Worm (Caenorhabditis elegans) whole organism, L3 larva: ENCODE results near the gene ndx-6.

Experiments
- R02D3.7 ChIP-seq: fragments of 150-350 bp; optimal IDR thresholded peaks from 2 replicates; lab custom pipeline; 2014; ENCODE audit warnings: missing biosample characterization, missing genetic modification characterization
- ZK546.5 ChIP-seq: sonication (generic microtip); optimal IDR thresholded peaks from 2 replicates; lab custom pipeline; 2017; ENCODE audit warnings: missing biosample characterization, missing genetic modification characterization
- aly-2 ChIP-seq: fragments of 150-350 bp; optimal IDR thresholded peaks from 2 replicates; lab custom pipeline; 2014; ENCODE audit warnings: missing biosample characterization, missing genetic modification characterization
- ama-1 ChIP-seq: fragments of 150-350 bp; optimal IDR thresholded peaks from 2 replicates; lab custom pipeline; 2018
- ceh-16 ChIP-seq: sonication (generic microtip); optimal IDR thresholded peaks from 2 replicates; lab custom pipeline; 2017; ENCODE audit warnings: missing biosample characterization, missing genetic modification characterization
- ceh-28 ChIP-seq: fragments of 150-350 bp; optimal IDR thresholded peaks from 2 replicates; lab custom pipeline; 2014; ENCODE audit warnings: missing biosample characterization, missing genetic modification reagents, missing genetic modification characterization
- ceh-9 ChIP-seq: sonication (generic microtip); optimal IDR thresholded peaks from 2 replicates; lab custom pipeline; 2018; ENCODE audit warnings: missing biosample characterization, missing genetic modification characterization
- egl-27 ChIP-seq: sonication (generic microtip); optimal IDR thresholded peaks from 4 replicates; lab custom pipeline; 2017; ENCODE audit warnings: missing biosample characterization, missing genetic modification reagents, missing genetic modification characterization
- egl-5 ChIP-seq: fragments of 150-350 bp; optimal IDR thresholded peaks from 2 replicates; lab custom pipeline; 2017; ENCODE audit warnings: missing biosample characterization, missing genetic modification reagents, missing genetic modification characterization, inconsistent platforms
- elt-1 ChIP-seq: fragments of 150-350 bp; optimal IDR thresholded peaks from 2 replicates; lab custom pipeline; 2014; ENCODE audit warnings: missing biosample characterization, missing genetic modification characterization
- elt-2 ChIP-seq: sonication (generic microtip); optimal IDR thresholded peaks from 2 replicates; lab custom pipeline; 2016; ENCODE audit warnings: missing genetic modification reagents, mild to moderate bottlenecking, missing genetic modification characterization, missing compliant biosample characterization
- elt-3 ChIP-seq, 3 experiments: fragments of 150-350 bp in 1 of 3; sonication (generic microtip) in 2 of 3; optimal IDR thresholded peaks; 2 replicates in 2 of 3; 4 replicates in 1 of 3; lab custom pipeline; 2014 to 2017; ENCODE audit warnings: missing biosample characterization in 3 of 3, missing genetic modification characterization in 3 of 3
- fkh-10 ChIP-seq: sonication (generic microtip); optimal IDR thresholded peaks from 2 replicates; lab custom pipeline; 2017; ENCODE audit warnings: missing biosample characterization, missing genetic modification reagents, missing genetic modification characterization
- fkh-2 ChIP-seq: fragments of 150-350 bp; optimal IDR thresholded peaks from 2 replicates; lab custom pipeline; 2014; ENCODE audit warnings: missing biosample characterization, missing genetic modification reagents, missing genetic modification characterization
- hmg-11 ChIP-seq: sonication (generic microtip); optimal IDR thresholded peaks from 2 replicates; lab custom pipeline; 2016; ENCODE audit warnings: missing genetic modification characterization, missing compliant biosample characterization
- jun-1 ChIP-seq: fragments of 150-350 bp; optimal IDR thresholded peaks from 2 replicates; lab custom pipeline; 2014; ENCODE audit warnings: missing biosample characterization, missing genetic modification reagents, missing genetic modification characterization
- lin-15B ChIP-seq: fragments of 150-350 bp; optimal IDR thresholded peaks from 2 replicates; lab custom pipeline; 2014; ENCODE audit warnings: missing biosample characterization, missing genetic modification characterization
- lin-39 ChIP-seq: fragments of 150-350 bp; optimal IDR thresholded peaks from 2 replicates; lab custom pipeline; 2018; ENCODE audit warnings: missing biosample characterization, missing genetic modification reagents, missing genetic modification characterization
- lsy-12 ChIP-seq: sonication (generic microtip); optimal IDR thresholded peaks from 2 replicates; lab custom pipeline; 2016; ENCODE audit warnings: mild to moderate bottlenecking, missing genetic modification characterization, missing compliant biosample characterization
- nfya-1 ChIP-seq: sonication (generic microtip); optimal IDR thresholded peaks from 2 replicates; lab custom pipeline; 2017; ENCODE audit warnings: missing genetic modification characterization, mild to moderate bottlenecking, missing compliant biosample characterization, antibody characterized with exemption, moderate library complexity; ENCODE audit not compliant: insufficient read depth
- nhr-12 ChIP-seq: fragments of 150-350 bp; optimal IDR thresholded peaks from 2 replicates; lab custom pipeline; 2014; ENCODE audit warnings: missing biosample characterization, missing genetic modification characterization
- nhr-23 ChIP-seq: fragments of 150-350 bp; optimal IDR thresholded peaks from 2 replicates; lab custom pipeline; 2014; ENCODE audit warnings: missing biosample characterization, missing genetic modification reagents, missing genetic modification characterization
- nhr-237 ChIP-seq: fragments of 150-350 bp; optimal IDR thresholded peaks from 2 replicates; lab custom pipeline; 2014; ENCODE audit warnings: missing biosample characterization, missing genetic modification characterization
- nhr-25 ChIP-seq: sonication (generic microtip); optimal IDR thresholded peaks from 2 replicates; lab custom pipeline; 2017; ENCODE audit warnings: missing biosample characterization, missing genetic modification characterization
- nhr-28 ChIP-seq: fragments of 150-350 bp; optimal IDR thresholded peaks from 2 replicates; lab custom pipeline; 2014; ENCODE audit warnings: missing biosample characterization, missing genetic modification characterization
- nhr-43 ChIP-seq: sonication (generic microtip); optimal IDR thresholded peaks from 2 replicates; lab custom pipeline; 2016; ENCODE audit warnings: mild to moderate bottlenecking, missing genetic modification characterization, missing compliant biosample characterization; ENCODE audit not compliant: poor library complexity, severe bottlenecking
- nhr-67 ChIP-seq: fragments of 150-350 bp; optimal IDR thresholded peaks from 2 replicates; lab custom pipeline; 2014; ENCODE audit warnings: missing biosample characterization, missing genetic modification characterization
- nhr-76 ChIP-seq: fragments of 150-350 bp; sonication (generic microtip); optimal IDR thresholded peaks from 5 replicates; lab custom pipeline; 2014; ENCODE audit warnings: missing biosample characterization, missing genetic modification characterization
- nhr-77 ChIP-seq: fragments of 150-350 bp; optimal IDR thresholded peaks from 2 replicates; lab custom pipeline; 2014; ENCODE audit warnings: missing biosample characterization, missing genetic modification characterization
- pha-4 ChIP-seq: fragments of 150-350 bp; optimal IDR thresholded peaks from 2 replicates; lab custom pipeline; 2014; ENCODE audit warnings: missing biosample characterization, missing genetic modification reagents, missing genetic modification characterization
- pqm-1 ChIP-seq: fragments of 150-350 bp; optimal IDR thresholded peaks from 2 replicates; lab custom pipeline; 2017; ENCODE audit warnings: missing biosample characterization, missing genetic modification characterization, inconsistent platforms
- sea-2 ChIP-seq: fragments of 150-350 bp; sonication (generic microtip); optimal IDR thresholded peaks from 4 replicates; lab custom pipeline; 2014; ENCODE audit warnings: missing biosample characterization, missing genetic modification reagents, missing genetic modification characterization
- snpc-4 ChIP-seq: fragments of 150-350 bp; optimal IDR thresholded peaks from 2 replicates; lab custom pipeline; 2014; ENCODE audit warnings: missing biosample characterization, missing genetic modification characterization
- tbx-2 ChIP-seq: sonication (generic microtip); optimal IDR thresholded peaks from 2 replicates; lab custom pipeline; 2016; ENCODE audit warnings: mild to moderate bottlenecking, missing genetic modification characterization, missing compliant biosample characterization
- unc-39 ChIP-seq: sonication (generic microtip); optimal IDR thresholded peaks from 4 replicates; lab custom pipeline; 2017; ENCODE audit warnings: missing biosample characterization, missing genetic modification characterization
- unc-62 ChIP-seq: fragments of 150-350 bp; sonication (generic microtip); optimal IDR thresholded peaks from 4 replicates; lab custom pipeline; 2014; ENCODE audit warnings: missing biosample characterization, missing genetic modification reagents, missing genetic modification characterization
- ztf-11 ChIP-seq: fragments of 150-350 bp; optimal IDR thresholded peaks from 2 replicates; lab custom pipeline; 2014; ENCODE audit warnings: missing biosample characterization, missing genetic modification characterization
- ztf-4 ChIP-seq: fragments of 150-350 bp; optimal IDR thresholded peaks from 2 replicates; lab custom pipeline; 2014; ENCODE audit warnings: missing biosample characterization, missing genetic modification characterization

The ndx-6 gene

DNA sequence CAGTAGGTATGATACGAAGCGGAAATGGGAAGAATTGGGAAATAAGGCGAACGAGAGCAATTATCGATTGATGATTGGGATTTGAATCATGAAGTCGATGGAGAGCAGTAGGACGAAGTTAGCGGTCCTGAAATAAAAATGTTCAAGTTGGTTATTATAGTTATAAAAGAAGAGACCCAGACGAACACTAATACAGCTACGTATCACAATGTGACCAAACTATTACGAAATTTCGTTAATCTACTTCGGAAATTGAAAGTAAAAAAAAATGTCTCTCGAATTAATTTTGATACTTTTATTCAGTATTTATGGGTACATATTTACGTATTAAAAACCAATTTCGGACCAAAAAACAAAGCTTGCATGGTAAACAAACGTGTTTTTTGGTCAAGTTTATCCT is 36.8 kb upstream of the ndx-6 start:
- no peak for TF ChIP-seq ztf-11 (tag; lab: Kevin White, UChicago)
- peak; percentile 61 for TF ChIP-seq elt-2 (tag; lab: Kevin White, UChicago)
- TF ChIP-seq nhr-76: no peak
- TF ChIP-seq nhr-23 (tag; lab: Kevin White, UChicago): no peak

DNA sequence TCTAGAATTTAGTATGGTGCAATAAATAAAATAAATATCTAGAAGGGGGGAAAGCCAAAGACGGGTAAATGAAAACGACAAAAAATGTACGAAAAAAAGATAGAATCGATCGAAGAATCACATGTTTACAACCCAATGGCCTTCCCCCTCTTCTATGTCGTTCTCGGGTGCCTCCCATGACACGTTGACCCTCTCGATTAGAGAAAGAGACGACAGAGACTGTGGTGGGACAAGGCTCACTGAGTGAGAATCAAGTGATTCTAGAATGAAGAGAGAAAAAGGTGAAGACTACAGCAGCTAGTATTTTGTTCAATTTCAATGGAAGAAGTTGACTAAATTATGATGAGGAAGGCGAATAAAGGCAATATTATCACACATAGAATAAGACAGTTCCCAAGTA is 36.4 kb upstream of the ndx-6 start:
- TF ChIP-seq nhr-25 (tag; lab: Kevin White, UChicago) (peak; percentile 49), ceh-16 (no peak), pha-4 (peak; percentile 85), nfya-1 (tag; lab: Kevin White, UChicago) (peak; percentile 82), ZK546.5 (tag; lab: Kevin White, UChicago) (no peak), hmg-11 (tag; lab: Kevin White, UChicago) (peak; percentile 49), ceh-9 (tag; lab: Kevin White, UChicago) (no peak), jun-1 (peak; percentile 11), aly-2 (tag; lab: Kevin White, UChicago) (no peak), ztf-4 (tag; lab: Kevin White, UChicago) (no peak), egl-5 (tag; lab: Kevin White, UChicago) (no peak), egl-27 (tag; lab: Kevin White, UChicago) (peak; percentile 6), nhr-237 (tag; lab: Kevin White, UChicago) (no peak), pqm-1 (tag; lab: Kevin White, UChicago) (no peak), fkh-2 (tag; lab: Kevin White, UChicago) (no peak), nhr-12 (tag; lab: Kevin White, UChicago) (no peak), tbx-2 (no peak), sea-2 (GFP tag; lab: Kevin White, UChicago) (no peak), ama-1 (lab: Kevin White, UChicago) (peak; percentile 66), unc-39 (tag; lab: Kevin White, UChicago) (no peak), nhr-23 (tag; lab: Kevin White, UChicago) (peak; percentile 46), nhr-28 (tag; lab: Kevin White, UChicago) (no peak), lin-39 (tag; lab: Kevin White, UChicago) (peak; percentile 13), elt-2 (tag; lab: Kevin White, UChicago) (peak; percentile 85), ceh-28 (tag; lab: Kevin White, UChicago) (peak; percentile 32), unc-62 (GFP tag; lab: Kevin White, UChicago) (no peak), elt-1 (tag; lab: Kevin White, UChicago) (no peak), snpc-4 (tag; lab: Kevin White, UChicago) (no peak), nhr-77 (tag; lab: Kevin White, UChicago) (no peak), fkh-10 (no peak)

DNA sequence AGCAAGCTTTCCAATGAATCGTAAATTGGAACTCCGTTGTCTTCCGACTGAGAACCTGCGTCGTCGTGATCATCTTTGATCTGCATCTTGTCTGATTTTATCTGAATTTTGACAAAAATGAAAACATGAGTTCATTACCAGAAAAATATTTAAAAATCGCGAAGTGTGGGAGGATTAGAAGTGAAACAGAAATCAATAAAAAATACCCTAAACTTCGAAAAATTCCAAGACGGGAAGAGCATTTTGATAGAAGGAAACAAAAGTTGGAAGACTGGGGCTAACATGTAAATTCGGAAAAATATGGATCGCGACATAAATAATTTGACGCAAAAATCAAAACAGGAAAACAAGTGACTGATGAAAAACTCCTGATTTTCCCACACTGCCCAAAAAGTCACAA is 36.0 kb upstream of the ndx-6 start, which contains the start of gene F07F6.8:
Gene F07F6.8, minus strand, starts transcription at position 101 of the 400 bp plus-strand sequence.
- TF ChIP-seq lin-15B (tag; lab: Kevin White, UChicago) (no peak), nhr-43 (tag; lab: Kevin White, UChicago) (no peak), ceh-16 (no peak), nhr-28 (tag; lab: Kevin White, UChicago) (no peak), nhr-25 (tag; lab: Kevin White, UChicago) (no peak), lsy-12 (tag; lab: Kevin White, UChicago) (no peak), ztf-11 (tag; lab: Kevin White, UChicago) (no peak), R02D3.7 (tag; lab: Kevin White, UChicago) (no peak), unc-62 (GFP tag; lab: Kevin White, UChicago) (no peak), aly-2 (tag; lab: Kevin White, UChicago) (no peak), nhr-67 (no peak), snpc-4 (tag; lab: Kevin White, UChicago) (no peak), tbx-2 (no peak), ama-1 (lab: Kevin White, UChicago) (no peak), egl-5 (tag; lab: Kevin White, UChicago) (no peak), elt-3 (tag; optimal IDR thresholded peaks at IDR 0.05; lab: Kevin White, UChicago) (no peak), elt-1 (tag; lab: Kevin White, UChicago) (no peak)
